Worm (Caenorhabditis elegans) whole organism, late embryonic: ENCODE results near the gene C18F10.7.

Source experiments
- C08G9.2 ChIP-seq: sonication (generic microtip); optimal IDR thresholded peaks from 2 replicates; lab custom pipeline; 2016; ENCODE audit warnings: mild to moderate bottlenecking, missing genetic modification characterization, moderate library complexity, missing compliant biosample characterization
- ahr-1 ChIP-seq: sonication (generic microtip); optimal IDR thresholded peaks from 2 replicates; lab custom pipeline; 2016; ENCODE audit warnings: missing genetic modification characterization, missing compliant biosample characterization
- ceh-30 ChIP-seq: fragments of 150-350 bp; optimal IDR thresholded peaks from 2 replicates; lab custom pipeline; 2014; ENCODE audit warnings: missing biosample characterization, missing genetic modification characterization
- ceh-45 ChIP-seq: fragments of 200-800 bp; sonication (Bioruptor generic); IDR thresholded peaks from 2 replicates; pipeline ENCODE4 v1.3.6; 2022; ENCODE audit warnings: missing genetic modification reagents, missing genetic modification characterization, missing compliant biosample characterization
- nhr-11 ChIP-seq: fragments of 150-350 bp; optimal IDR thresholded peaks from 2 replicates; lab custom pipeline; 2014; ENCODE audit warnings: missing biosample characterization, missing genetic modification characterization
- odd-2 ChIP-seq: sonication (generic microtip); optimal IDR thresholded peaks from 2 replicates; lab custom pipeline; 2017; ENCODE audit warnings: antibody characterized with exemption, mild to moderate bottlenecking, missing genetic modification characterization, missing compliant biosample characterization
- pha-4 ChIP-seq: fragments of 150-350 bp; optimal IDR thresholded peaks from 2 replicates; lab custom pipeline; 2018; ENCODE audit warnings: missing biosample characterization, missing genetic modification reagents, missing genetic modification characterization
- pqm-1 ChIP-seq: sonication (generic microtip); optimal IDR thresholded peaks from 2 replicates; lab custom pipeline; 2016; ENCODE audit warnings: missing genetic modification characterization, missing compliant biosample characterization
- tbx-7 ChIP-seq: sonication (generic microtip); optimal IDR thresholded peaks from 2 replicates; lab custom pipeline; 2016; ENCODE audit warnings: missing genotype, missing genetic modification characterization, missing compliant biosample characterization
- ttx-3 ChIP-seq: sonication (generic microtip); optimal IDR thresholded peaks from 2 replicates; lab custom pipeline; 2016; ENCODE audit warnings: missing genetic modification reagents, missing genetic modification characterization, missing compliant biosample characterization

ce11 chrIII:6310352-6310751 is 32.2 kb upstream of the C18F10.7 start:
- TF ChIP-seq ttx-3 (tag; lab: Kevin White, UChicago) (no peak), ahr-1 (no peak), odd-2 (tag; lab: Kevin White, UChicago) (no peak), pqm-1 (tag; lab: Kevin White, UChicago) (no peak), pha-4 (tag; lab: Kevin White, UChicago) (no peak), ceh-45 (GFP tag; lab: Robert Waterston, UW) (no peak), tbx-7 (tag; lab: Kevin White, UChicago) (no peak), ceh-30 (tag; lab: Kevin White, UChicago) (no peak), nhr-11 (tag; lab: Kevin White, UChicago) (no peak), C08G9.2 (tag; lab: Kevin White, UChicago) (no peak)
